Fruit fly (Drosophila melanogaster) whole organism: Measurements from ENCODE around the gene CG43219.

Experiments
- CG8478 ChIP-seq: fragments of >200 bp; optimal IDR thresholded peaks from 2 replicates; lab custom pipeline; 2018; ENCODE audit warnings: inconsistent platforms
- Dll ChIP-seq: fragments of >200 bp; optimal IDR thresholded peaks from 2 replicates; lab custom pipeline; 2017
- EcR ChIP-seq, 2 experiments: fragments of >200 bp; optimal IDR thresholded peaks; 2 replicates each; lab custom pipeline; 2017; ENCODE audit warnings: missing biosample characterization in 2 of 2, missing genetic modification characterization in 2 of 2, missing genetic modification reagents in 2 of 2
- pan ChIP-seq: fragments of >200 bp; optimal IDR thresholded peaks from 2 replicates; lab custom pipeline; 2017
- psq ChIP-seq: fragments of >200 bp; optimal IDR thresholded peaks from 2 replicates; lab custom pipeline; 2017
- usp ChIP-seq: fragments of >200 bp; optimal IDR thresholded peaks from 2 replicates; lab custom pipeline; 2017; ENCODE audit warnings: missing biosample characterization, missing genetic modification characterization, mixed read lengths

Gene CG43219

DNA sequence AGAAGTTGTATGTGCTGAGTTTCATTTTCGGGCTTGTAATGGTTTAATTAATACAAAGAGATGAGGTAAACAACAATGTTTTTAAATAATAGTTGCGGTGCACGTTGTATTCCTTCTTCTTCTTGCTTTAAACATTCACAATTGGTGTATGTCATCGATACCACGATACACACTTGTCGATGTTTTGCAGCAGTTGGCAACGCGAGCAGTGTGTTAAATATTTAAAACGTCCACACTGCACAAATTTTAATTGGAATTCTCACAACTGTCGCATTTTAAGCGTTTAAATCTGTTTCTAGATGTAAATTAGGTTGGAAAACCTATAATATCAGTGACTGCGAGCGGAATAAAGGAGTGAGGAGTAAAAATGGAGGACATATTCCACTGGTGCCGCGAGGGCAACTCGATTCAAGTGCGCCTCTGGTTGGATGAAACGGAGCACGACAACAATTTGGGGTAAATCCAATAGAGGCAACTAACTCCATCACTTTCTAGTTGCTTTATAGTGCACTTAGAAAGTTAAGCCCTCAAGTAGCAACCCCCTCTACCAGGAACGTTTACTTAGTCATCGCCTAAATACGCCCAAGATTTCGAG lies 3.4 kb upstream of the CG43219 start, which contains the start of the genes Trmt112 and Ilk:
TSS of gene Trmt112 (minus strand) at position 143 of the 595 bp plus-strand sequence.
TSS of gene Ilk (plus strand) at position 205 of the 595 bp plus-strand sequence.
- TF ChIP-seq EcR (GFP tag; optimal IDR thresholded peaks at IDR 0.05; lab: Kevin White, UChicago) (no peak), usp (GFP tag; lab: Kevin White, UChicago) (no peak), pan (lab: Kevin White, UChicago) (no peak), CG8478 (no peak), psq (lab: Kevin White, UChicago) (no peak), Dll (lab: Kevin White, UChicago) (no peak)

DNA sequence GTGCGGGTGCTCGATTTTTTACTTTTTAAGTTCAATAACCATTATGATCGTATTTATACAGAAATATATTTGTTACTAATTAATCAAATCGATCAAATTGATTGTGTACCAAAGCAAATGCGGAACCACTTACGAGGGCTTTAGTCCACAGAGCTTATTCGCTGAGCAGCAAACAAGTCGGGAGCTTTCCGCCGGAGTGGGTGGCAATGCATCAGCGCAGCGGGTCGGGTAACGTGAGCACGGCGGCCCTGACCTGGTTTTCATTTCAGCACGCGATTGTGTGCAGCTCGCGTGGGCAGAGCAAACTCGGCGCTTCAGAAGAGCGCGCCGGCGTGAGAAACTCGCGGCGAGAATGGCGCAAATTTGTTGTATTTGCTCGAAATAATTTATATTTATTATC lies 1.0 kb upstream of the CG43219 start:
- TF ChIP-seq CG8478, result no peak
- TF ChIP-seq psq (lab: Kevin White, UChicago), result no peak
- TF ChIP-seq usp (GFP tag; lab: Kevin White, UChicago), result no peak
- TF ChIP-seq Dll (lab: Kevin White, UChicago), result no peak
- no peak for TF ChIP-seq pan (lab: Kevin White, UChicago)
- no peak for TF ChIP-seq EcR (GFP tag; optimal IDR thresholded peaks at IDR 0.05; lab: Kevin White, UChicago)

DNA sequence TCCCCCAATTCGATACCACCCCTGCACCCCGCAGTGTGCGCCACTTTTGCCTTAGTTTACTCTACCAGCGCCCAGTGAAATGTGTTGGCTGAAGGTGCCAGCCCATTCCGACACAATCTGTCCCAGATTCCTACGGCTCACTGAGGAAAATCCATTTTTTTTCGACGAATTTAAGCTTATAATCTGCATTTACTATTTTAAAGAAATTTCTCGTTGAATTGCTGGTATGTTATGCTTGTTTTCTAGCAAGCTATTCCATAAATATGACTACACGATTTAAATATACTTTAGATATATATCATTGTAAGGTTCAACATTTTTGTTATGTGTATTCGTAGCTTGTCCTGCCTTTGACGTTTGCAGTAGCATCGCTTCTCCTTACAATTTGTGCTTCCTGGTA lies 3.1 kb downstream of the CG43219 start:
- TF ChIP-seq usp (GFP tag; lab: Kevin White, UChicago), result no peak
- TF ChIP-seq Dll (lab: Kevin White, UChicago), result no peak
- no peak for TF ChIP-seq pan (lab: Kevin White, UChicago)
- TF ChIP-seq CG8478, result no peak
- no peak for TF ChIP-seq EcR (GFP tag; optimal IDR thresholded peaks at IDR 0.05; lab: Kevin White, UChicago)
- no peak for TF ChIP-seq psq (lab: Kevin White, UChicago)

DNA sequence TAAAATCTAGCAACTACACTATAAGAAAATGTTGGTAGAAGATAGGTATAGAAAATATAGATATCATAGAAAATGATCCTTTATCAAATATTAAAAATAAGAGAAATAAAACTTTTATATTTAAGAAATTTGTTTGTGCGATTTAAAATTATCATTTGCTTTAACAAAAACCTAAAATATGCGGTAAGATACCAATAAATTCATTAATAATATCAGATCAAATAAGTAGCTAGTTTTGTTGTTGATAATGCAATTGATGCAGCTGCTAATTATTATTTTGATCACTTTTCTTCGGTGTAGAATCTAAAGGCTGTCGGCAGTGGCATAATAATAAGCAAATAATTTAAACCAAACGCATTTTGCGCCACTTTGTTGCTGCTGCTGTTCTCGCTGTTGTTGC lies 4.1 kb downstream of the CG43219 start:
- TF ChIP-seq CG8478, result no peak
- TF ChIP-seq pan (lab: Kevin White, UChicago), result no peak
- no peak for TF ChIP-seq Dll (lab: Kevin White, UChicago)
- TF ChIP-seq usp (GFP tag; lab: Kevin White, UChicago), result no peak
- no peak for TF ChIP-seq EcR (GFP tag; optimal IDR thresholded peaks at IDR 0.05; lab: Kevin White, UChicago)
- TF ChIP-seq psq (lab: Kevin White, UChicago), result no peak

DNA sequence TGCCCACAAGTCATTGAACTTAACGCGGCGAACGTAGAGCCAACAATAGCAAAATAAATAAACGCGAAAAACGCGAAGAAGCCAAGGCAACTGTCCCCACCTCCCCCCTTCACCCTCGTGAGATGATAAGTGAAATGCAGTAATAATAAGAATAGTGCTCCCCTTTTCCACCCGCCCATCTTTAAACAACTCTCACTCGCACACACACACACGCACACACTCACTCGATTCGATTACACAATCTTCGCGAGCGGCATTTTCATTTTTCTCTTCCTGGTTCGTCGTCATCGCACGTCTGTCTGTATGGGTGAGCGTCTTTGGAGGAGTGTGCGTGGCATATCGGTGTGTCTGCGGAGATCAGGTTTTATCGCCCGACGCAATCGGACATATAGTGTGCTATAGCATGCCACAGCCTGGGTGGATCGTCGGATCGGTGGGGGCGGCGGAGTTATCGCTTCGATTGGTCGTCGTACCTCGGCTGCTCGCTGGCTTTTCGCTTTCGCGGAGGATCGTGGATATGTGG lies 4.6 kb downstream of the CG43219 start:
- TF ChIP-seq EcR (GFP tag; optimal IDR thresholded peaks at IDR 0.05; lab: Kevin White, UChicago) (peak; percentile 85 to 99), Dll (lab: Kevin White, UChicago) (no peak)

DNA sequence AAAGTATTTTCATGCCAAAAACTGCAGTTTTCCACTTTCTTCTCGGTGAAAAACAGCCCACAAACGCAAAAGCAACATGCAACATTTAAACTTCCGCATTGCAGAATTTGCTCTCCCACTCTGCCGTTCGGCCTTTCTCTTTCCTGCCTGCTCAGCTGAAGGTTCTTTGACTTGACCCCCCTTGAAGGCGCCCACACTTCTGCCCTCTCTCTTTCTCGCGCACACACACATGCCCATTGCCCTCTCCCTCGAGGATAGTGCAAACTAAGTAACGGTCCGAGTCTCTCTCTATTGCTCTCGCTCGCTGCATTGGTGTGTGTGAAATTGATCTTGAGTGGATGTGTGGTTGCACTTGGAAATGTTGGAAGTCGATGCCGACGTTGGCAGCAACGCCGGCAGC lies 5.4 kb downstream of the CG43219 start:
- no peak for TF ChIP-seq usp (GFP tag; lab: Kevin White, UChicago)
- peak in 1 of 2 experiments; percentile 97 for TF ChIP-seq EcR (GFP tag; optimal IDR thresholded peaks at IDR 0.05; lab: Kevin White, UChicago)

DNA sequence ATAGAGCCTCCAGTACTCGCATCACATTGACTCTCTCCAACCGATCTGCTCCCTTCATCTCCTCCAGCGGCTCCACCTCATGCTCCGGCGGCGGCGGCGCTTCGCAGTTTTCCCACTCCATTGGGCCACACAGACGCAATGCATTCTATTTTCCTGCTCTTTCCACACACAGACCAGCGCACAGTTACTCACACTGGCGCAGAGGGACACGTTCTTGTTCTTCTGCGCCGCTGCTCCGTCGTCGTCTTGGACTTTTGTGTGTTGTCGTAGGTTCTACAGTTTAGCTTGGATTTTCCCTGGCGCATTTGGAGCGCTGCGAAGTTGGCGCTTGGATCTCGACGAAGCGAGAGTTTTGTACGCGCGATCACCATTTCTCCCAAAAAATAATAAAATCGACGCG lies 6.1 kb downstream of the CG43219 start, which contains the start of gene Eip78C:
TSS of gene Eip78C (plus strand) at position 301 of the 400 bp plus-strand sequence.
- TF ChIP-seq CG8478, result no peak
- TF ChIP-seq Dll (lab: Kevin White, UChicago), result no peak
- no peak for TF ChIP-seq usp (GFP tag; lab: Kevin White, UChicago)

DNA sequence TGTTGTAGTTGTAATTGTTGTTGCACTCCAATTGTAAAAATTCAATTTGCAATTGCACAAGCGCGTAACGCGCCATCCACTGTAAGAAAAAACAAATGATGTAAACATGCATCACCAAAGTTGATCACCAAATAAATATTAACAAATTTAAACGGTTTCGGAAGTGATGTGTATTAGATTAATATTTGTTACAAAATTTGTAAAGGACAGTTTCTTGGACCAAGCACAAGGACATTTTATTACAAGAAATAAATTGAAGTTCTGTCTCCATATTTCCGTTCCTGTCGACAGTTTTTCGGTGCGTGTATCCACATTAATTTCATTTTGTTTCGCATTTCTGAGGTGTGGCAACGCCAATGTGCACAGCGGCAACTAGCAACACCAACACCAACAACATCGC lies 9.6 kb downstream of the CG43219 start:
- no peak for TF ChIP-seq psq (lab: Kevin White, UChicago)
- TF ChIP-seq usp (GFP tag; lab: Kevin White, UChicago), result no peak
- TF ChIP-seq EcR (GFP tag; optimal IDR thresholded peaks at IDR 0.05; lab: Kevin White, UChicago), result no peak
- no peak for TF ChIP-seq pan (lab: Kevin White, UChicago)
- TF ChIP-seq CG8478, result no peak
- TF ChIP-seq Dll (lab: Kevin White, UChicago), result no peak

DNA sequence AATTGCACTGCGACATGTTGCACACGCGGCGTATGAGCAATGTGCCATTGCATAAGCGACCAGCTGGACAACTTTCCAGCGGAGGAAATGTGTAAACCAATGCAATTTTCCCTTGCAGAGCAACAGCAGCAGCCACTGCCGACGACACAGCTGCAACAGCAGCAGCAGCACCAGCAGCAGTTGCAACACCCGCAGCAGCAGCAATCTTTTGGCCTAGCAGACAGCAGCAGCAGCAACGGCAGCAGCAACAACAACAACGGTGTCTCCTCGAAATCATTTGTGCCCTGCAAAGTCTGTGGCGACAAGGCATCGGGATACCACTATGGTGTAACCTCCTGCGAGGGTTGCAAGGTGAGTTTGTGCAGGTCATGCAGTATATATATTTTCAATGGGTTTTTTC lies 10.6 kb downstream of the CG43219 start:
- TF ChIP-seq psq (lab: Kevin White, UChicago) (no peak), CG8478 (no peak), EcR (GFP tag; optimal IDR thresholded peaks at IDR 0.05; lab: Kevin White, UChicago) (no peak), usp (GFP tag; lab: Kevin White, UChicago) (no peak), pan (lab: Kevin White, UChicago) (no peak), Dll (lab: Kevin White, UChicago) (no peak)

DNA sequence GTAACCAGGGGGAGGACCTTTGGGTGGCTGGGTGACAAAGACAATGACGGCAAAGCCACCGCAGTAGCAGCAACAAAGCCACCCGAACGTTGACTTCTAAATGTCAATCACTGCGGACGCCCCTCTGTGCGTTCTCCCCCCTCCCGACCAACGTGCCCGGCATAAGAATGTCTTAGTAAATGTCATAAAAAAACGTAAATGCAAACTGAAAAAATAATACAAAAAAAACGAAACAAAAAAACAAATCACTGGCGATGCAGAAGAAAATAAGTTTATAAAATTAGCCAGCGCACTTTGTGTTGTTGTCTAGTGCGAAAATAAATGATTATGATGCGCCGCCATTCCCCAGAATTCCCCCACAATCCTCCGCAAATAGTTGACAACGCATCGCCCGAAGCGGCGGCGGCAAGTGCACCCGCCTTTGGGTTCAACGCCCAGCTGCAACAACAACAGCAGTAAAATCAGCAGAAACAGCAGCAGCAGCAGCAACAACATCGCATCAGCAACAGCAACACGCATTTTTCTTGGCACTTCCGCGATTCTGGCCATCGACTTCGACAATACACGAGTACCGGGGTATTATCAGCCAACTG lies 16.9 kb downstream of the CG43219 start:
- TF ChIP-seq CG8478, result no peak
- peak; percentile 46 to 93 for TF ChIP-seq EcR (GFP tag; optimal IDR thresholded peaks at IDR 0.05; lab: Kevin White, UChicago)

DNA sequence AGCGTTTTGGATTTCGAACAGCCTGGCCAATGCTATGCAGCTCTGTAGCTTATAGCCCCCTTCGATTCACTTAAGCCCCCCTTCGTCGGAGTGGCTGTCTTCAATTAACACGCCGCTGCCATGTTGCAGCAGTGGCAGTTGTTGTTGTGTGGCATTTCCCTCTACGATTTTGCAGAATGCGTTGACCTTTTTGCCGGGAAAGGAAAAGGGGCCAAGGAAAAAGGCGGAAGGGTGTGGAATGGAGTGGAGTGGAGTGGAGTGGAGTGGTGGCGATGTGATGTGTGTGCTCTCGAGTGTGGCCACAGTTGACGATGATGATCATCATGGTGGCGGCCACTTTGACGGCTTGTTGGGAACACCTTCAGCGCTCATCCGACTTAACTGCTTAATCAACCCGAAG lies 18.2 kb downstream of the CG43219 start:
- TF ChIP-seq Dll (lab: Kevin White, UChicago), result no peak
- TF ChIP-seq pan (lab: Kevin White, UChicago), result no peak
- peak in 1 of 2 experiments; percentile 84 for TF ChIP-seq EcR (GFP tag; optimal IDR thresholded peaks at IDR 0.05; lab: Kevin White, UChicago)
- no peak for TF ChIP-seq CG8478

DNA sequence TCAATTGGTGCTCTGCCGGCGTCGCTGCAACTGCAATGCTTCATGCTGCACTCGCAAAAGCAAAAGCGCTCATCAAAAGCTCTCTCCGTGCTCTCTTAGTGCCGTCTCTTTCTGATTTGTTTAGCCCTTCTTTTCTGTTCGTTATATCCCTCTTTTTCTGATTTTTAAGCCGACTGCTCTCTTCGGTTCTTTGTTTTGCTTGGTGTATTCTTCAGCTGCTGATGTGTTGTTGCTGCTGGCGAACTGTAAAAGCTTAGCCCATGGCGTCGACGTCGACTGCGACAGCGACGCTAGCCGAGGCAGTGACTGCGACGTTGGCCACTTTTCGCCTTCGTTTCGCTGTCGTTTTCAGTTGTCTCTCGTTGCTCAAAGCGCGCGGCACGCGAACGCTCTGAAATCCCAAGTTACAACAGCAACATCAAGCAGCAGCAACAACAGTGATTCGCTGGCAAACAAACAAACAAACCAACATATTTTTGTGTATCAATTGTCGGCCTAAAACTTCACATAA lies 19.9 kb downstream of the CG43219 start:
- TF ChIP-seq EcR (GFP tag; optimal IDR thresholded peaks at IDR 0.05; lab: Kevin White, UChicago), result peak in 1 of 2 experiments; percentile 17
- TF ChIP-seq usp (GFP tag; lab: Kevin White, UChicago), result no peak
- TF ChIP-seq Dll (lab: Kevin White, UChicago), result peak; percentile 74
- TF ChIP-seq CG8478, result peak; percentile 26
- TF ChIP-seq psq (lab: Kevin White, UChicago), result peak; percentile 83
- no peak for TF ChIP-seq pan (lab: Kevin White, UChicago)
